Worm (Caenorhabditis elegans) whole organism, L4 larva: ENCODE data around the gene C06E4.2.

ENCODE experiments used
- ces-1 ChIP-seq: fragments of 150-350 bp; sonication (generic microtip); optimal IDR thresholded peaks from 4 replicates; lab custom pipeline; 2014; ENCODE audit warnings: missing biosample characterization, missing genetic modification reagents, missing genetic modification characterization
- mdl-1 ChIP-seq, 2 experiments: fragments of 150-350 bp in 1 of 2; sonication (generic microtip) in 1 of 2; optimal IDR thresholded peaks; 2 replicates each; lab custom pipeline; 2014 to 2017; ENCODE audit warnings: missing biosample characterization in 2 of 2, missing genetic modification characterization in 2 of 2
- nhr-11 ChIP-seq: fragments of 150-350 bp; optimal IDR thresholded peaks from 2 replicates; lab custom pipeline; 2014; ENCODE audit warnings: missing biosample characterization, missing genetic modification characterization
- saeg-2 ChIP-seq: fragments of 200-800 bp; sonication (Bioruptor generic); IDR thresholded peaks from 2 replicates; pipeline ENCODE4 v1.3.6; 2022; ENCODE audit warnings: missing genetic modification reagents, missing genetic modification characterization, missing compliant biosample characterization
- set-16 ChIP-seq: fragments of 200-800 bp; sonication (Bioruptor generic); IDR thresholded peaks from 2 replicates; pipeline ENCODE4 v1.3.6; 2022; ENCODE audit warnings: missing genetic modification reagents, missing genetic modification characterization, missing compliant biosample characterization
- unc-39 ChIP-seq: sonication (generic microtip); optimal IDR thresholded peaks from 2 replicates; lab custom pipeline; 2017; ENCODE audit warnings: missing biosample characterization, missing genetic modification characterization

- no peak for TF ChIP-seq mdl-1 (tag; optimal IDR thresholded peaks at IDR 0.05; lab: Kevin White, UChicago)
- TF ChIP-seq nhr-11 = no peak
- TF ChIP-seq saeg-2 (GFP tag; lab: Robert Waterston, UW) = no peak
- TF ChIP-seq unc-39 (tag; lab: Kevin White, UChicago) = no peak
- TF ChIP-seq set-16 (GFP tag; lab: Robert Waterston, UW) = no peak
- TF ChIP-seq ces-1 (GFP tag; lab: Kevin White, UChicago) = no peak
Measured at ce11 chrIV:7310842-7311241, 34.1 kb downstream of the C06E4.2 start.
